Worm (Caenorhabditis elegans): ENCODE data around the gene hpo-34.

DNA sequence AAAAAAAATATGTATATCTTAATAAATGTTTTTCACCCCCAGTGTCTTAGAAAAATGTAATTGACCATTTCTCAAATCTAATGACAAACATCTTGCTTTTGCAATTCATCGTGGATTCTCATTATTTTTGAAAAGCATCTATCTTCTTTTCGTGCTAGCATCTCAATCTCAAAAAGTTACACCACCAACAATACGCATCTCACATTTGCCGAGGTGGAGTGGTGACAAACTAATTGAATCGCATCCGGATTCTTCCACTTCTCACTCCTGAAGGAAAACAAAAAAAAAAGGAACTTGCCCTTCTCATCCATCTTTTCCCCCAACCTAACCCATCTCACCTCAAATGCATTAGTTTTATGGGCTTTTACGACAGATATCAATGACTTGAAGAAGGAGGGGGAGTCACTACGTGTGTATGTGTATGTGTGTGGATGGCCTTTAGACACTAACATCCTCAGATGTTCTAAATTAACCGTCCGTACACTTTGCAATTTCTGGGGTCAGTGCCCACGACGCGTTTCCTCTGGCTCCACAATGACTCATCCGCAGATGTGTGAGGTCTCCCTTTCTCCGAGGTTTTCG is 28.7 kb upstream of the hpo-34 start:
- TF ChIP-seq C04F5.9 (tag; optimal IDR thresholded peaks at IDR 0.05) = no peak
- TF ChIP-seq skn-1 (tag; optimal IDR thresholded peaks at IDR 0.05) = no peak
- TF ChIP-seq fos-1 (tag; optimal IDR thresholded peaks at IDR 0.05) = no peak
- TF ChIP-seq unc-62 (GFP tag; optimal IDR thresholded peaks at IDR 0.05) = no peak
- no peak for TF ChIP-seq nhr-85 (tag)
- TF ChIP-seq lin-13 (GFP tag; optimal IDR thresholded peaks at IDR 0.05) = no peak
- no peak for TF ChIP-seq pag-3 (tag; optimal IDR thresholded peaks at IDR 0.05; ENCODE audit: borderline replicate concordance, insufficient read depth)
- TF ChIP-seq Y116A8C.19 (tag; optimal IDR thresholded peaks at IDR 0.05; ENCODE audit: borderline replicate concordance) = no peak
- no peak for TF ChIP-seq egl-27 (tag; optimal IDR thresholded peaks at IDR 0.05)
- TF ChIP-seq nhr-77 (tag; optimal IDR thresholded peaks at IDR 0.05) = no peak
- TF ChIP-seq snpc-4 (tag; optimal IDR thresholded peaks at IDR 0.05) = no peak

All from whole organism, L1 larva.